Worm (Caenorhabditis elegans) whole organism, early embryonic: ENCODE measurements around the gene clec-224.
"Not testable (repeated sequence)": the region's sequence is repeated elsewhere in the genome, so short reads cannot be mapped to it uniquely, and the experiment has no call there.

ENCODE experiments used
- B0310.2 ChIP-seq: sonication (generic microtip); optimal IDR thresholded peaks from 2 replicates; lab custom pipeline; 2016; ENCODE audit warnings: mild to moderate bottlenecking, missing genetic modification characterization, missing compliant biosample characterization
- F13C5.2 ChIP-seq: sonication (generic microtip); optimal IDR thresholded peaks from 2 replicates; lab custom pipeline; 2017; ENCODE audit warnings: mild to moderate bottlenecking, missing genetic modification characterization, inconsistent platforms, missing compliant biosample characterization
- aly-1 ChIP-seq: sonication (generic microtip); optimal IDR thresholded peaks from 2 replicates; lab custom pipeline; 2016; ENCODE audit warnings: missing genetic modification characterization, missing compliant biosample characterization
- ama-1 ChIP-seq: fragments of 150-350 bp; optimal IDR thresholded peaks from 2 replicates; lab custom pipeline; 2014
- ceh-13 ChIP-seq: fragments of 200-800 bp; sonication (Bioruptor generic); optimal IDR thresholded peaks from 2 replicates; lab custom pipeline; 2018; ENCODE audit warnings: mild to moderate bottlenecking, missing genetic modification characterization, missing compliant biosample characterization
- ceh-36 ChIP-seq: sonication (generic microtip); optimal IDR thresholded peaks from 2 replicates; lab custom pipeline; 2016; ENCODE audit warnings: missing genetic modification characterization, inconsistent platforms, missing compliant biosample characterization
- ets-7 ChIP-seq: sonication (generic microtip); optimal IDR thresholded peaks from 2 replicates; lab custom pipeline; 2016; ENCODE audit warnings: missing genotype, missing genetic modification characterization, missing compliant biosample characterization
- flt-1 ChIP-seq: fragments of 200-800 bp; sonication (Bioruptor generic); IDR thresholded peaks from 2 replicates; pipeline ENCODE4 v1.3.6; 2022; ENCODE audit warnings: missing genetic modification characterization, missing compliant biosample characterization
- hmbx-1 ChIP-seq: sonication (generic microtip); optimal IDR thresholded peaks from 2 replicates; lab custom pipeline; 2016; ENCODE audit warnings: mild to moderate bottlenecking, missing genetic modification characterization, missing compliant biosample characterization
- hnd-1 ChIP-seq: sonication (generic microtip); optimal IDR thresholded peaks from 2 replicates; lab custom pipeline; 2016; ENCODE audit warnings: missing genetic modification characterization, missing compliant biosample characterization
- pes-1 ChIP-seq: fragments of 200-800 bp; sonication (Bioruptor generic); IDR thresholded peaks from 2 replicates; pipeline ENCODE4 v1.3.6; 2022; ENCODE audit warnings: missing genetic modification reagents, missing genetic modification characterization, missing compliant biosample characterization
- scrt-1 ChIP-seq: fragments of 200-800 bp; sonication (Bioruptor generic); IDR thresholded peaks from 2 replicates; pipeline ENCODE4 v1.3.6; 2022; ENCODE audit warnings: missing genetic modification characterization, missing compliant biosample characterization
- sea-1 ChIP-seq: fragments of 200-800 bp; sonication (Bioruptor generic); conservative IDR thresholded peaks from 2 replicates; pipeline ENCODE4 v1.3.6; 2022; ENCODE audit warnings: missing genetic modification characterization, missing compliant biosample characterization
- tbx-37 ChIP-seq: fragments of 200-800 bp; sonication (Bioruptor generic); conservative IDR thresholded peaks from 2 replicates; pipeline ENCODE4 v1.3.6; 2022; ENCODE audit warnings: missing genetic modification reagents, missing genetic modification characterization, missing compliant biosample characterization
- tra-4 ChIP-seq: sonication (generic microtip); optimal IDR thresholded peaks from 2 replicates; lab custom pipeline; 2017; ENCODE audit warnings: missing genetic modification characterization, missing compliant biosample characterization

clec-224 gene

DNA sequence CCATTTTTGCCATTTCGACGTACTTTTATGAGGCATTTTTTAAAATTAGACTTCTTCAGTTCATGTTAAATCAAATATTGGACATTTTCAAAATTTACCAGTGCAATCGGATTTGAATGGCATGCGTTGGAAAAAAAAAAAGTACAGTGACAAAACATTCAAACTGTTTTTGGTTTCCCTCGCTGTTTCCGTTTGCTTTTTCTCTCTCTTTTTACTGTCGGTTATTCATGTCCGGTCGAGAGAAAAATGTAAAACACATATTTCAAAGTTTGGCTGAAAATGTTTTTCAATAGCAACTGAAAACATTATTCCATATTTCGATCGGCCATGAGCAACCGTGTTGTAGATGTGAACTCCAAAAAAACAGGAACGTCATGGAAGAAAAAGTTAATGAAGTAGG is 38.6 kb downstream of the clec-224 start, which contains the start of gene C27A7.3:
Gene C27A7.3 (plus strand): TSS at position 301 of the 400 bp plus-strand sequence.
- TF ChIP-seq aly-1 (no peak), F13C5.2 (tag; lab: Kevin White, UChicago) (no peak), ceh-36 (tag; lab: Kevin White, UChicago) (no peak), ama-1 (lab: Kevin White, UChicago) (no peak), ceh-13 (GFP tag; lab: Kevin White, UChicago) (no peak), sea-1 (GFP tag; lab: Robert Waterston, UW) (no peak), B0310.2 (no peak), flt-1 (GFP tag; lab: Robert Waterston, UW) (no peak), tra-4 (tag; lab: Kevin White, UChicago) (no peak), ets-7 (tag; lab: Kevin White, UChicago) (no peak), pes-1 (GFP tag; lab: Robert Waterston, UW) (no peak), hnd-1 (no peak), tbx-37 (no peak), scrt-1 (GFP tag; lab: Robert Waterston, UW) (no peak)

DNA sequence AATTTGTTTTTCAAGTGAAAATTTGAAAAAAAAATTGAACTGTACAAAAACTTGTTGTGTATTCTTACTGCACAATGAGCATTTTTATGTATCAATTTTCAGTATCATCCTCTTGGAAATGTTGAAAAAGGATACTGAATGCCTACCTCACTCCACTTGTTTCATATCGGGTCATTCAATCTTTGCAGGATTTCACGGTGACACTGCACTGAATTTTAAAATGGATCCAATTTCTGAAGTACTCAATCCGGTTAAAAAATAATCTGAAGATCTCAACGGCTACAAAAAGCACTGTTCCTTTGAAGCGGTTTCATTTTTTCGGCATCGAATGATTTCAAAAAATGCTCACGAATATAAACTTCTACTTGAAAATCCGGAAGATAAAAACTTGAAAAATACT is 41.3 kb downstream of the clec-224 start:
- TF ChIP-seq ceh-36 (tag; lab: Kevin White, UChicago), result no peak
- no peak for TF ChIP-seq hmbx-1 (tag; lab: Kevin White, UChicago)
- no peak for TF ChIP-seq flt-1 (GFP tag; lab: Robert Waterston, UW)
- TF ChIP-seq scrt-1 (GFP tag; lab: Robert Waterston, UW), result no peak
- TF ChIP-seq tra-4 (tag; lab: Kevin White, UChicago), result no peak
- no peak for TF ChIP-seq tbx-37
- no peak for TF ChIP-seq B0310.2
- no peak for TF ChIP-seq hnd-1

DNA sequence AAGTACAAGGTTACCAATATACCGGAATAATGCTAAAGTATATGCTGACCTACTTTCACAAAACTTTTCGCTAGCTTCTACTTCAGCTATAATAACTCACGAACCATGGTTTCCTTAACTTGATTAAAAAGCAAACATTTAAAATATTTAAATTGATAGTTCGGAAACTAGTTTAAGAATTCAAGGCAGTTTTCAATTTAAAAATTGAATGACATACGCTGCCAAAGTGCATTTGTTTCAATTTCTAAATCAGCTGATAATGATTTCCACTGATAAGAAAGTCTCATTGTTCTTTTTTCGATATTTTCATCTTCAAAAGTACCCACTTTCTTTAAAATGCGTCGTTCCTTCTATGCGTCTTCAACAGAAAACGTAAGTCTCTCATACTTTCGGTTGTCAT is 48.1 kb downstream of the clec-224 start, which contains the start of gene enpp-1:
Gene enpp-1 (plus strand): TSS at position 301 of the 400 bp plus-strand sequence.
- TF ChIP-seq ceh-36 (tag; lab: Kevin White, UChicago); sea-1 (GFP tag; lab: Robert Waterston, UW); flt-1 (GFP tag; lab: Robert Waterston, UW): not testable (repeated sequence)

DNA sequence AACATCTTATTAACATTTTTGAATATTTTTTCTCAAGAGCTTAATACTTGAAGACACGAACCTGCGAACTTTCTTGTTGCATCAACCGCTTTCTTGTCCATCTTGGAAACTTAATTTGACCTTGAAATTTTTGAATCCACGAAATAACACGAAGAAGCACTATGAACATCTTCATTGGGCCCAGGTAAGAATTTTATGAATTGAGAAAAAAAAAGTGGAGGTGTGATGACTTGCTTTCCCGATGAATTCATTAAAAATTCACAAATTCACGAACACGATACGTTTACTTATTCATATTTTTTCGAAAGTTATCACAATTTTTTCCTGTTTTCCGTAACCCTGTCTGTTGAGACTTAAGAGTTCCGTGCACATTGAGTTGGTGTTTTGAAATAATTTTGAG is 48.5 kb downstream of the clec-224 start, which contains the start of gene C27A7.6:
Gene C27A7.6 (minus strand): TSS at position 101 of the 400 bp plus-strand sequence.
- not testable (repeated sequence) for TF ChIP-seq ama-1 (lab: Kevin White, UChicago); aly-1; B0310.2
